Fruit fly (Drosophila melanogaster): Measurements from ENCODE around the gene CG31624.

Gene CG31624

dm6 chr2L:21221778-21222177, 21.6 kb upstream of the CG31624 start:
- TF ChIP-seq toe (GFP tag; optimal IDR thresholded peaks at IDR 0.05) (no peak), pad (GFP tag; optimal IDR thresholded peaks at IDR 0.05) (no peak), cic (GFP tag; optimal IDR thresholded peaks at IDR 0.05) (no peak), cnc (optimal IDR thresholded peaks at IDR 0.05) (no peak), CG5204 (GFP tag; optimal IDR thresholded peaks at IDR 0.05) (no peak), ovo (GFP tag; optimal IDR thresholded peaks at IDR 0.05) (no peak), Crg-1 (GFP tag; optimal IDR thresholded peaks at IDR 0.05) (no peak), tj (GFP tag; optimal IDR thresholded peaks at IDR 0.05) (no peak), CG7045 (GFP tag; optimal IDR thresholded peaks at IDR 0.05) (no peak), Mnt (GFP tag; optimal IDR thresholded peaks at IDR 0.05) (no peak), CG7101 (tag; optimal IDR thresholded peaks at IDR 0.05) (no peak), CG12768 (GFP tag; optimal IDR thresholded peaks at IDR 0.05) (no peak), CG1620 (GFP tag; optimal IDR thresholded peaks at IDR 0.05) (no peak), Hr96 (GFP tag; optimal IDR thresholded peaks at IDR 0.05) (no peak), CG11617 (GFP tag; optimal IDR thresholded peaks at IDR 0.05) (no peak), bab1 (GFP tag; optimal IDR thresholded peaks at IDR 0.05) (no peak), Clk (GFP tag; optimal IDR thresholded peaks at IDR 0.05) (no peak), kay (GFP tag; ENCODE audit: borderline replicate concordance) (no peak), CG33017 (tag; optimal IDR thresholded peaks at IDR 0.05) (no peak)

- TF ChIP-seq CG1620 (GFP tag; optimal IDR thresholded peaks at IDR 0.05) (peak; percentile 2), Crg-1 (GFP tag; optimal IDR thresholded peaks at IDR 0.05) (no peak), cnc (optimal IDR thresholded peaks at IDR 0.05) (no peak), kay (GFP tag; ENCODE audit: borderline replicate concordance) (no peak), CG14711 (tag; optimal IDR thresholded peaks at IDR 0.05) (peak; percentile 16), CG12768 (GFP tag; optimal IDR thresholded peaks at IDR 0.05) (no peak), bab1 (GFP tag; optimal IDR thresholded peaks at IDR 0.05) (peak; percentile 23), Clk (GFP tag; optimal IDR thresholded peaks at IDR 0.05) (no peak), cic (GFP tag; optimal IDR thresholded peaks at IDR 0.05) (no peak), Mnt (GFP tag; optimal IDR thresholded peaks at IDR 0.05) (peak; percentile 1), CG33017 (tag; optimal IDR thresholded peaks at IDR 0.05) (no peak), CG7045 (GFP tag; optimal IDR thresholded peaks at IDR 0.05) (no peak), Hr96 (GFP tag; optimal IDR thresholded peaks at IDR 0.05) (no peak), CG5204 (GFP tag; optimal IDR thresholded peaks at IDR 0.05) (no peak), toe (GFP tag; optimal IDR thresholded peaks at IDR 0.05) (no peak), pad (GFP tag; optimal IDR thresholded peaks at IDR 0.05) (no peak), ovo (GFP tag; optimal IDR thresholded peaks at IDR 0.05) (no peak), tj (GFP tag; optimal IDR thresholded peaks at IDR 0.05) (no peak), CG11617 (GFP tag; optimal IDR thresholded peaks at IDR 0.05) (no peak), CG7101 (tag; optimal IDR thresholded peaks at IDR 0.05) (no peak)
Measured at dm6 chr2L:21221114-21221578, 21.0 kb upstream of the CG31624 start, which contains the start of gene CG8677. Gene CG8677, plus strand, starts transcription at chr2L:21221312.

- TF ChIP-seq pad (GFP tag; optimal IDR thresholded peaks at IDR 0.05): peak; percentile 53
- TF ChIP-seq Hr96 (GFP tag; optimal IDR thresholded peaks at IDR 0.05): no peak
- TF ChIP-seq ovo (GFP tag; optimal IDR thresholded peaks at IDR 0.05): peak; percentile 84
Measured at dm6 chr2L:21220396-21220795, 20.2 kb upstream of the CG31624 start, which contains the start of gene Atg18b. Gene Atg18b, minus strand, starts transcription at chr2L:21220572.

dm6 chr2L:21219640-21220085, 19.5 kb upstream of the CG31624 start:
- TF ChIP-seq tj (GFP tag; optimal IDR thresholded peaks at IDR 0.05) (peak; percentile 55), CG14711 (tag; optimal IDR thresholded peaks at IDR 0.05) (no peak), CG7045 (GFP tag; optimal IDR thresholded peaks at IDR 0.05) (peak; percentile 9), toe (GFP tag; optimal IDR thresholded peaks at IDR 0.05) (no peak), CG7101 (tag; optimal IDR thresholded peaks at IDR 0.05) (no peak), kay (GFP tag; ENCODE audit: borderline replicate concordance) (peak; percentile 30), CG1620 (GFP tag; optimal IDR thresholded peaks at IDR 0.05) (no peak), pad (GFP tag; optimal IDR thresholded peaks at IDR 0.05) (no peak), CG12768 (GFP tag; optimal IDR thresholded peaks at IDR 0.05) (peak; percentile 47), CG33017 (tag; optimal IDR thresholded peaks at IDR 0.05) (no peak), Crg-1 (GFP tag; optimal IDR thresholded peaks at IDR 0.05) (no peak), Clk (GFP tag; optimal IDR thresholded peaks at IDR 0.05) (no peak), cnc (optimal IDR thresholded peaks at IDR 0.05) (no peak), Hr96 (GFP tag; optimal IDR thresholded peaks at IDR 0.05) (no peak), CG11617 (GFP tag; optimal IDR thresholded peaks at IDR 0.05) (no peak), Mnt (GFP tag; optimal IDR thresholded peaks at IDR 0.05) (no peak), CG5204 (GFP tag; optimal IDR thresholded peaks at IDR 0.05) (no peak), bab1 (GFP tag; optimal IDR thresholded peaks at IDR 0.05) (peak; percentile 30), ovo (GFP tag; optimal IDR thresholded peaks at IDR 0.05) (peak; percentile 25), cic (GFP tag; optimal IDR thresholded peaks at IDR 0.05) (peak; percentile 20)

- TF ChIP-seq tj (GFP tag; optimal IDR thresholded peaks at IDR 0.05) (peak; percentile 95), cic (GFP tag; optimal IDR thresholded peaks at IDR 0.05) (peak; percentile 15), kay (GFP tag; ENCODE audit: borderline replicate concordance) (peak; percentile 22), CG1620 (GFP tag; optimal IDR thresholded peaks at IDR 0.05) (no peak), Mnt (GFP tag; optimal IDR thresholded peaks at IDR 0.05) (peak; percentile 34)
Measured at dm6 chr2L:21218912-21219246, 18.7 kb upstream of the CG31624 start.

- TF ChIP-seq CG11617 (GFP tag; optimal IDR thresholded peaks at IDR 0.05) (no peak), pad (GFP tag; optimal IDR thresholded peaks at IDR 0.05) (no peak), kay (GFP tag; ENCODE audit: borderline replicate concordance) (no peak), CG1620 (GFP tag; optimal IDR thresholded peaks at IDR 0.05) (no peak), CG12768 (GFP tag; optimal IDR thresholded peaks at IDR 0.05) (peak; percentile 6), Crg-1 (GFP tag; optimal IDR thresholded peaks at IDR 0.05) (no peak), CG7101 (tag; optimal IDR thresholded peaks at IDR 0.05) (no peak), toe (GFP tag; optimal IDR thresholded peaks at IDR 0.05) (no peak), cic (GFP tag; optimal IDR thresholded peaks at IDR 0.05) (peak; percentile 69), CG33017 (tag; optimal IDR thresholded peaks at IDR 0.05) (no peak), tj (GFP tag; optimal IDR thresholded peaks at IDR 0.05) (no peak), CG5204 (GFP tag; optimal IDR thresholded peaks at IDR 0.05) (no peak), CG7045 (GFP tag; optimal IDR thresholded peaks at IDR 0.05) (no peak), Clk (GFP tag; optimal IDR thresholded peaks at IDR 0.05) (no peak), Mnt (GFP tag; optimal IDR thresholded peaks at IDR 0.05) (peak; percentile 69), cnc (optimal IDR thresholded peaks at IDR 0.05) (no peak), bab1 (GFP tag; optimal IDR thresholded peaks at IDR 0.05) (peak; percentile 27), Hr96 (GFP tag; optimal IDR thresholded peaks at IDR 0.05) (no peak), CG14711 (tag; optimal IDR thresholded peaks at IDR 0.05) (no peak), ovo (GFP tag; optimal IDR thresholded peaks at IDR 0.05) (no peak)
Measured at dm6 chr2L:21218240-21218911, 18.2 kb upstream of the CG31624 start, which contains the start of gene CG8679. Gene CG8679, minus strand, starts transcription at chr2L:21218544.
